Fruit fly (Drosophila melanogaster) whole organism, embryonic: ENCODE data around the gene Cyp4d21.

Experiments
- BEAF-32 ChIP-seq: fragments of 200-800 bp; sonication (Bioruptor generic); optimal IDR thresholded peaks from 3 replicates; lab custom pipeline; 2017; ENCODE audit warnings: missing biosample characterization, missing genetic modification characterization, mild to moderate bottlenecking, moderate library complexity, missing genetic modification reagents
- Bteb2 ChIP-seq: fragments of 200-800 bp; sonication (Bioruptor generic); optimal IDR thresholded peaks from 2 replicates; lab custom pipeline; 2016; ENCODE audit warnings: missing biosample characterization, missing genetic modification characterization
- CG10267 ChIP-seq: fragments of 200-800 bp; sonication (Bioruptor generic); optimal IDR thresholded peaks from 2 replicates; lab custom pipeline; 2018; ENCODE audit warnings: missing biosample characterization, mild to moderate bottlenecking, missing genetic modification characterization, moderate library complexity
- CG10366 ChIP-seq: fragments of 200-800 bp; sonication (Bioruptor generic); IDR thresholded peaks from 2 replicates; pipeline ENCODE4 v1.3.6; 2022; ENCODE audit warnings: missing biosample characterization, missing genetic modification characterization
- CG12236 ChIP-seq: fragments of 200-800 bp; sonication (Bioruptor generic); optimal IDR thresholded peaks from 2 replicates; lab custom pipeline; 2016; ENCODE audit warnings: missing biosample characterization, missing genetic modification characterization
- CG13123 ChIP-seq: fragments of 200-800 bp; sonication (Bioruptor generic); optimal IDR thresholded peaks from 2 replicates; lab custom pipeline; 2016; ENCODE audit warnings: missing biosample characterization, missing genetic modification characterization
- CG13894 ChIP-seq: fragments of 200-800 bp; sonication (Bioruptor generic); optimal IDR thresholded peaks from 3 replicates; lab custom pipeline; 2018; ENCODE audit warnings: missing biosample characterization, mild to moderate bottlenecking, missing genetic modification characterization, moderate library complexity
- CG14667 ChIP-seq: fragments of 200-800 bp; sonication (Bioruptor generic); IDR thresholded peaks from 2 replicates; pipeline ENCODE4 v1.3.6; 2022; ENCODE audit warnings: missing biosample characterization, missing genetic modification characterization
- CG14860 ChIP-seq: fragments of 200-800 bp; sonication (Bioruptor generic); IDR thresholded peaks from 3 replicates; pipeline ENCODE4 v1.3.6; 2022; ENCODE audit warnings: missing biosample characterization, missing genetic modification characterization; ENCODE audit not compliant: partially characterized antibody
- CG15514 ChIP-seq: fragments of 200-800 bp; sonication (Bioruptor generic); optimal IDR thresholded peaks from 3 replicates; lab custom pipeline; 2017; ENCODE audit warnings: missing biosample characterization, missing genetic modification characterization, mild to moderate bottlenecking, moderate library complexity, missing genetic modification reagents
- CG15601 ChIP-seq: fragments of 200-800 bp; sonication (Bioruptor generic); optimal IDR thresholded peaks from 3 replicates; lab custom pipeline; 2019; ENCODE audit warnings: missing biosample characterization, mild to moderate bottlenecking, missing genetic modification characterization, moderate library complexity
- CG17359 ChIP-seq: fragments of 200-800 bp; sonication (Bioruptor generic); optimal IDR thresholded peaks from 3 replicates; lab custom pipeline; 2018; ENCODE audit warnings: missing biosample characterization, mild to moderate bottlenecking, missing genetic modification characterization, moderate library complexity
- CG17568 ChIP-seq: fragments of 200-800 bp; sonication (Bioruptor generic); optimal IDR thresholded peaks from 2 replicates; lab custom pipeline; 2018; ENCODE audit warnings: missing biosample characterization, mild to moderate bottlenecking, missing genetic modification characterization, moderate library complexity
- CG18764 ChIP-seq: fragments of 200-800 bp; sonication (Bioruptor generic); optimal IDR thresholded peaks from 3 replicates; lab custom pipeline; 2016; ENCODE audit warnings: missing biosample characterization, missing genetic modification characterization
- CG30403 ChIP-seq: fragments of 200-800 bp; sonication (Bioruptor generic); optimal IDR thresholded peaks from 3 replicates; lab custom pipeline; 2016; ENCODE audit warnings: missing biosample characterization, missing genetic modification characterization
- CG31365 ChIP-seq: fragments of 200-800 bp; sonication (Bioruptor generic); optimal IDR thresholded peaks from 2 replicates; lab custom pipeline; 2018; ENCODE audit warnings: missing biosample characterization, mild to moderate bottlenecking, missing genetic modification characterization
- CG42726 ChIP-seq: fragments of 200-800 bp; sonication (Bioruptor generic); IDR thresholded peaks from 2 replicates; pipeline ENCODE4 v1.3.6; 2022; ENCODE audit warnings: missing biosample characterization, missing genetic modification characterization; ENCODE audit not compliant: partially characterized antibody
- CG4360 ChIP-seq: fragments of 200-800 bp; sonication (Bioruptor generic); IDR thresholded peaks from 2 replicates; pipeline ENCODE4 v1.3.6; 2022; ENCODE audit warnings: missing biosample characterization, missing genetic modification characterization
- CG6813 ChIP-seq: fragments of 200-800 bp; sonication (Bioruptor generic); optimal IDR thresholded peaks from 2 replicates; lab custom pipeline; 2017; ENCODE audit warnings: missing biosample characterization, missing genetic modification characterization, mild to moderate bottlenecking, moderate library complexity, missing genetic modification reagents
- CG7556 ChIP-seq: fragments of 200-800 bp; sonication (Bioruptor generic); optimal IDR thresholded peaks from 2 replicates; lab custom pipeline; 2017; ENCODE audit warnings: missing biosample characterization, mild to moderate bottlenecking, missing genetic modification characterization
- CG8924 ChIP-seq: fragments of 200-800 bp; optimal IDR thresholded peaks from 3 replicates; lab custom pipeline; 2019; ENCODE audit warnings: missing biosample characterization, mild to moderate bottlenecking, missing genetic modification characterization, moderate library complexity
- CG9215 ChIP-seq: fragments of 200-800 bp; sonication (Bioruptor generic); IDR thresholded peaks from 2 replicates; pipeline ENCODE4 v1.3.6; 2022; ENCODE audit warnings: missing biosample characterization, missing genetic modification characterization
- CTCF ChIP-seq: fragments of 200-800 bp; sonication (Bioruptor generic); optimal IDR thresholded peaks from 2 replicates; lab custom pipeline; 2017; ENCODE audit warnings: missing biosample characterization, mild to moderate bottlenecking, missing genetic modification characterization, moderate library complexity
- Fer2 ChIP-seq: fragments of 200-800 bp; sonication (Bioruptor generic); optimal IDR thresholded peaks from 2 replicates; lab custom pipeline; 2018; ENCODE audit warnings: missing biosample characterization, mild to moderate bottlenecking, missing genetic modification characterization, moderate library complexity
- GATAe ChIP-seq: fragments of 200-800 bp; sonication (Bioruptor generic); conservative IDR thresholded peaks from 2 replicates; pipeline ENCODE4 v1.3.6; 2022; ENCODE audit warnings: missing biosample characterization, missing genetic modification characterization
- Hr78 ChIP-seq, 2 experiments: fragments of 200-800 bp in 1 of 2; fragments of >200 bp in 1 of 2; sonication (Bioruptor generic) in 1 of 2; optimal IDR thresholded peaks; 2 replicates each; lab custom pipeline; 2017 to 2019; ENCODE audit warnings: missing biosample characterization in 2 of 2, missing genetic modification characterization in 2 of 2, mild to moderate bottlenecking in 1 of 2, moderate library complexity in 1 of 2
- Jarid2 ChIP-seq: fragments of 200-800 bp; sonication (Bioruptor generic); optimal IDR thresholded peaks from 3 replicates; lab custom pipeline; 2017; ENCODE audit warnings: mild to moderate bottlenecking, missing biosample characterization, missing genetic modification reagents, missing genetic modification characterization
- Med ChIP-seq: fragments of 200-800 bp; sonication (Bioruptor generic); peaks from one replicate; lab custom pipeline; 2016; ENCODE audit warnings: missing biosample characterization, missing genetic modification characterization, mild to moderate bottlenecking, inconsistent platforms, moderate library complexity
- Nf-YB ChIP-seq: fragments of 200-800 bp; sonication (Bioruptor generic); optimal IDR thresholded peaks from 3 replicates; lab custom pipeline; 2019; ENCODE audit warnings: missing biosample characterization, mild to moderate bottlenecking, missing genetic modification characterization, moderate library complexity
- Taf1 ChIP-seq: fragments of 200-800 bp; sonication (Bioruptor generic); IDR thresholded peaks from 2 replicates; pipeline ENCODE4 v1.3.6; 2022; ENCODE audit warnings: missing biosample characterization, missing genetic modification characterization
- aop ChIP-seq: fragments of 200-800 bp; sonication (Bioruptor generic); IDR thresholded peaks from 2 replicates; pipeline ENCODE4 v1.3.6; 2022; ENCODE audit warnings: missing biosample characterization, missing genetic modification characterization
- ash1 ChIP-seq: fragments of 200-800 bp; sonication (Bioruptor generic); optimal IDR thresholded peaks from 2 replicates; lab custom pipeline; 2018; ENCODE audit warnings: missing biosample characterization, mild to moderate bottlenecking, missing genetic modification characterization
- bcd ChIP-seq: fragments of 200-800 bp; sonication (Bioruptor generic); optimal IDR thresholded peaks from 2 replicates; lab custom pipeline; 2017; ENCODE audit warnings: missing biosample characterization, mild to moderate bottlenecking, missing genetic modification characterization
- bsh ChIP-seq, 2 experiments: fragments of 200-800 bp; sonication (Bioruptor generic); optimal IDR thresholded peaks; 2 replicates each; lab custom pipeline; 2017 to 2018; ENCODE audit warnings: mild to moderate bottlenecking in 2 of 2, missing biosample characterization in 2 of 2, missing genetic modification characterization in 2 of 2, moderate library complexity in 1 of 2
- caup ChIP-seq: fragments of 200-800 bp; sonication (Bioruptor generic); optimal IDR thresholded peaks from 3 replicates; lab custom pipeline; 2017; ENCODE audit warnings: missing biosample characterization, mild to moderate bottlenecking, missing genetic modification characterization, moderate library complexity; ENCODE audit not compliant: severe bottlenecking
- esg ChIP-seq: fragments of 200-800 bp; sonication (Bioruptor generic); conservative IDR thresholded peaks from 2 replicates; pipeline ENCODE4 v1.3.6; 2022; ENCODE audit warnings: missing biosample characterization, missing genetic modification characterization
- fd64A ChIP-seq: fragments of 200-800 bp; sonication (Bioruptor generic); optimal IDR thresholded peaks from 3 replicates; lab custom pipeline; 2018; ENCODE audit warnings: missing biosample characterization, mild to moderate bottlenecking, missing genetic modification characterization
- kah ChIP-seq: fragments of 200-800 bp; sonication (Bioruptor generic); optimal IDR thresholded peaks from 2 replicates; lab custom pipeline; 2018; ENCODE audit warnings: missing biosample characterization, mild to moderate bottlenecking, missing genetic modification characterization
- ken ChIP-seq: fragments of 200-800 bp; sonication (Bioruptor generic); IDR thresholded peaks from 3 replicates; pipeline ENCODE4 v1.3.6; 2022; ENCODE audit warnings: missing biosample characterization, missing genetic modification characterization
- otp ChIP-seq: fragments of 200-800 bp; sonication (Bioruptor generic); IDR thresholded peaks from 3 replicates; pipeline ENCODE4, ENCODE4 v1.3.6; 2022; ENCODE audit warnings: missing biosample characterization, missing genetic modification characterization
- scrt ChIP-seq: fragments of 200-800 bp; sonication (Bioruptor generic); optimal IDR thresholded peaks from 2 replicates; lab custom pipeline; 2018; ENCODE audit warnings: missing biosample characterization, mild to moderate bottlenecking, missing genetic modification characterization, moderate library complexity
- sens ChIP-seq: fragments of 200-800 bp; sonication (Bioruptor generic); peaks from one replicate; lab custom pipeline; 2016; ENCODE audit warnings: missing biosample characterization, missing genetic modification characterization
- ssp ChIP-seq: fragments of 200-800 bp; sonication (Bioruptor generic); IDR thresholded peaks from 2 replicates; pipeline ENCODE4 v1.3.6; 2022; ENCODE audit warnings: missing biosample characterization, missing genetic modification characterization
- sug ChIP-seq: fragments of 200-800 bp; optimal IDR thresholded peaks from 2 replicates; lab custom pipeline; 2019; ENCODE audit warnings: missing biosample characterization, mild to moderate bottlenecking, missing genetic modification characterization, moderate library complexity
- wor ChIP-seq: fragments of 200-800 bp; sonication (Bioruptor generic); IDR thresholded peaks from 2 replicates; pipeline ENCODE4 v1.3.6; 2022; ENCODE audit warnings: missing biosample characterization, missing genetic modification characterization
- zfh2 ChIP-seq: fragments of 200-800 bp; sonication (Bioruptor generic); optimal IDR thresholded peaks from 2 replicates; lab custom pipeline; 2016; ENCODE audit warnings: missing biosample characterization, missing genetic modification characterization

The Cyp4d21 gene

DNA sequence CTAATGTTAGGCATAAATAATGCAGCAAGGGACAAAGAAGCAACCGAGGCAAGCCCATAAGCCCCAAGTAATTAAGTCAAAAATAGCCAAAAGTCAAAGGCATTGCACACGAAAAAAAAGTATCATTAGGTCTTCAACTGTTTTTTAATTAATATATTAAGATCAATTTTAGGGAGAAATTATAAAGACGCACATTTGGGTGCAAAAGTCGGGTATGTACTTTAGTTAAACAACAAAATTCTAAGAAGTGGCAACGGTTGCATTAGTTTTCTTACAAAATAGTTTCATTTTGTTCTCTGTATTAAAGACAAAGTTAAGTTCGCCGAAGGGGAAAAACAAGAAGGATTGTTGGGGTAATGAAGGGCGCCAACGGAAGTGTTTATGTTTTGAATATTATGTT, 38.8 kb upstream of the Cyp4d21 start (continued):
- TF ChIP-seq CG30403 (GFP tag; lab: Kevin White, UChicago) = peak; percentile 39
- TF ChIP-seq zfh2 (GFP tag; lab: Kevin White, UChicago) = no peak
- peak; percentile 60; the same call in 1 of the 3 replicates for TF ChIP-seq ken (GFP tag; lab: Robert Waterston, UW)
- no peak for TF ChIP-seq CTCF (GFP tag; lab: Kevin White, UChicago)
- no peak for TF ChIP-seq CG12236
- TF ChIP-seq CG31365 (tag; lab: Kevin White, UChicago) = no peak
- no peak for TF ChIP-seq CG10366 (GFP tag; lab: Robert Waterston, UW)
- no peak for TF ChIP-seq aop
- no peak for TF ChIP-seq Hr78 (GFP tag; optimal IDR thresholded peaks at IDR 0.05; lab: Kevin White, UChicago)
- TF ChIP-seq CG14860 = no peak
- no peak for TF ChIP-seq esg (GFP tag; lab: Robert Waterston, UW)
- no peak for TF ChIP-seq ssp (GFP tag; lab: Robert Waterston, UW)
- no peak for TF ChIP-seq ash1 (GFP tag; lab: Kevin White, UChicago)
- TF ChIP-seq BEAF-32 (GFP tag; lab: Kevin White, UChicago) = no peak
- TF ChIP-seq Bteb2 (GFP tag; lab: Kevin White, UChicago) = no peak
- TF ChIP-seq CG13123 (GFP tag; lab: Kevin White, UChicago) = no peak
- peak; percentile 55 for TF ChIP-seq CG15601 (tag; lab: Kevin White, UChicago)
- TF ChIP-seq CG10267 (tag; lab: Kevin White, UChicago) = peak; percentile 19
- no peak for TF ChIP-seq Med
- 0 out of 3 replicates have a peak, but pooled peaks have one; percentile 46 for TF ChIP-seq otp (GFP tag; lab: Robert Waterston, UW)
- no peak for TF ChIP-seq CG42726 (GFP tag; lab: Robert Waterston, UW)

DNA sequence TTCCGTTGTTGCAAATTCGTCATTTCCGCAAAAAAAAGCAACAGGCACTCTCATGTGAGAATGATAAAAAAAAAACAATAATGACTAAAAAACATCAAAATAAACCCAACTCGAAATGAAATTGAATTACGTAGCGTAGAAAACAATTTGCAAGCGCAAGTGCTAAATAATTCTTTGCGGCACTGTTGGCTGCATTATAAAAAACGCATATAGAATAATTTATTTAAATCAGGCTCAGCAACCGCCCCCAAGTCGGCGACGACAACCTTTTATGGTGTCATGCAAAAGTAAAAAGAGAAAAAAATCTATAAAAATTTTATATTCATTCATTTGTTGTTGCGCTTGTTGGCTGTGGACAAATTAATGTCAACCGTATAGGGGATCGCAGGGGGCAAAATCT, 34.9 kb upstream of the Cyp4d21 start:
- TF ChIP-seq CG6813 (no peak), sens (GFP tag; lab: Kevin White, UChicago) (peak; percentile 60)
- TF ChIP-seq, all 482 proteins: peak for 1

DNA sequence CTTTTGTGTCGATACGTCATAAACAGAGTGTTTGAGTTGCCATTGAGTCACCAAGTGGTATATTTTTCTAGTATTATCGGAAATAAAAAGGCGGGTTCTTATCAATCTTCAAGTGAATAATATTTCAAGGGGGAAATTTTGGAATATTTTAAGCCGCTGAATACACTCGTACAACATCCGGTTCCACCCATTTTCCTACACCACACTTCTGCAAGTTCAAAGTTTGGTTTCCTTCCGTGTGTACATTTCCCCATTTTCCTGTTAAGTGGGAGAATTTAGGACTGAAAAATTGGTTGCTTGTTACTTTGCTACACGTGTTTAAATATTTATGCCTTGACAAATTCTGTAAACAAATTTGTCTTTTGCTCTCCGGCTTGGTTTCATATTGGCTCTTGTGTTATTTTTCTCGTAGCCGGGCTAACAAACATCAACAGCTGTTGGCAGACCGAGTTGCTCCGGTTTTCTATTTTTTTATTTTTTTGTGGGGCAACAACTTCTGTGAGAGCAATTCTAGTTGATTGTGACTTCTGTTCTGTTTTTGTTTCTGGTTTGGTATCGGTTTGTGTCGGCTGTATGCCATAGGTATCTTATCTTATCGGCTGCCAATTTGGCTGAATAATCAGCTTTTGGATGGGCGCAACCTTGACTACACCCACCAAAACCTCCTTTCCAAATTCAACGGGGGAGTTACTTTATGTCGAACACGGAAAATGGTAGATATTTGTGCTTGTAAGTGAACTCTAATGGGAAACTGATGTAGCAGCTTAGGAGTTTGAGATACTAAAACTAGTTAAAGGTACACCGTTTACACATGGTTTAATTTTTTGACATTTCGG, 33.5 kb upstream of the Cyp4d21 start:
- TF ChIP-seq wor (GFP tag; lab: Robert Waterston, UW) = no peak
- no peak for TF ChIP-seq kah (GFP tag; lab: Kevin White, UChicago)
- TF ChIP-seq bcd (GFP tag; lab: Kevin White, UChicago) = no peak
- TF ChIP-seq bsh (GFP tag; optimal IDR thresholded peaks at IDR 0.05; lab: Kevin White, UChicago) = peak in 1 of 2 experiments; percentile 10
- peak; percentile 29 for TF ChIP-seq Nf-YB (GFP tag; lab: Kevin White, UChicago)
- no peak for TF ChIP-seq CG18764
- peak; percentile 38 for TF ChIP-seq caup (GFP tag; lab: Kevin White, UChicago)
- TF ChIP-seq Jarid2 = no peak
- no peak for TF ChIP-seq CG8924 (tag; lab: Kevin White, UChicago)
- TF ChIP-seq GATAe (GFP tag; lab: Robert Waterston, UW) = peak; percentile 85
- no peak for TF ChIP-seq CG14667
- TF ChIP-seq CG14860 = no peak
- TF ChIP-seq CG12236 = peak; percentile 12
- TF ChIP-seq CG4360 = no peak
- peak; percentile 42 for TF ChIP-seq CG6813
- peak; percentile 37 for TF ChIP-seq CG17568 (GFP tag; lab: Kevin White, UChicago)
- TF ChIP-seq CG13894 = peak; percentile 3
- peak; percentile 27 for TF ChIP-seq CG17359 (tag; lab: Kevin White, UChicago)
- peak; percentile 0 for TF ChIP-seq CG15514 (GFP tag; lab: Kevin White, UChicago)
- TF ChIP-seq fd64A (GFP tag; lab: Kevin White, UChicago) = peak; percentile 27
- peak; percentile 14 for TF ChIP-seq CG7556
- no peak for TF ChIP-seq Taf1 (GFP tag; lab: Robert Waterston, UW)
- TF ChIP-seq scrt (GFP tag; lab: Kevin White, UChicago) = peak; percentile 21
- TF ChIP-seq CG9215 = no peak
- peak; percentile 39 for TF ChIP-seq sug (tag; lab: Kevin White, UChicago)
- TF ChIP-seq Fer2 (tag; lab: Kevin White, UChicago) = no peak
